Worm (Caenorhabditis elegans) whole organism, L1 larva: ENCODE data around the gene T16D1.1.

Experiments used
- C04F5.9 ChIP-seq: sonication (generic microtip); optimal IDR thresholded peaks from 2 replicates; lab custom pipeline; 2016; ENCODE audit warnings: missing genetic modification characterization, missing compliant biosample characterization
- Y116A8C.19 ChIP-seq: sonication (generic microtip); optimal IDR thresholded peaks from 2 replicates; lab custom pipeline; 2016; ENCODE audit warnings: missing compliant biosample characterization, missing genetic modification characterization, borderline replicate concordance
- aha-1 ChIP-seq: fragments of 150-350 bp; optimal IDR thresholded peaks from 2 replicates; lab custom pipeline; 2014; ENCODE audit warnings: missing biosample characterization, missing genetic modification characterization
- alr-1 ChIP-seq: fragments of 200-800 bp; sonication (Bioruptor generic); optimal IDR thresholded peaks from 2 replicates; lab custom pipeline; 2018; ENCODE audit warnings: borderline replicate concordance, mild to moderate bottlenecking, missing genetic modification characterization, missing compliant biosample characterization
- ceh-63 ChIP-seq: fragments of 200-800 bp; sonication (Bioruptor generic); optimal IDR thresholded peaks from 2 replicates; lab custom pipeline; 2018; ENCODE audit warnings: mild to moderate bottlenecking, missing genetic modification characterization, missing compliant biosample characterization
- ceh-8 ChIP-seq: fragments of 200-800 bp; sonication (Bioruptor generic); optimal IDR thresholded peaks from 2 replicates; lab custom pipeline; 2018; ENCODE audit warnings: mild to moderate bottlenecking, missing genetic modification characterization, moderate library complexity, missing compliant biosample characterization
- ceh-82 ChIP-seq, 3 experiments: fragments of 150-350 bp in 1 of 3; sonication (generic microtip) in 2 of 3; optimal IDR thresholded peaks; 2 replicates each; lab custom pipeline; 2014 to 2017; ENCODE audit warnings: missing biosample characterization in 3 of 3, missing genetic modification characterization in 3 of 3
- ceh-88 ChIP-seq: fragments of 200-800 bp; sonication (Bioruptor generic); IDR thresholded peaks from 2 replicates; pipeline ENCODE4 v1.3.6; 2022; ENCODE audit warnings: missing genetic modification characterization, missing compliant biosample characterization
- ces-1 ChIP-seq: fragments of 150-350 bp; optimal IDR thresholded peaks from 2 replicates; lab custom pipeline; 2014; ENCODE audit warnings: missing biosample characterization, missing genetic modification reagents, missing genetic modification characterization
- efl-1 ChIP-seq, 4 experiments: fragments of 150-350 bp; optimal IDR thresholded peaks in 3 of 4; peaks in 1 of 4; 1 replicate in 1 of 4; 2 replicates in 3 of 4; lab custom pipeline; 2014; ENCODE audit warnings: missing biosample characterization in 2 of 4, missing genetic modification characterization in 2 of 4, missing genetic modification reagents in 2 of 4
- egl-13 ChIP-seq: sonication (generic microtip); optimal IDR thresholded peaks from 2 replicates; lab custom pipeline; 2016; ENCODE audit warnings: missing genotype, missing genetic modification reagents, missing genetic modification characterization, missing compliant biosample characterization
- egl-27 ChIP-seq, 2 experiments: fragments of 150-350 bp in 1 of 2; sonication (generic microtip); optimal IDR thresholded peaks; 3 replicates each; lab custom pipeline; 2017 to 2018; ENCODE audit warnings: missing biosample characterization in 2 of 2, missing genetic modification characterization in 2 of 2, missing genetic modification reagents in 2 of 2
- fkh-8 ChIP-seq: sonication (generic microtip); optimal IDR thresholded peaks from 2 replicates; lab custom pipeline; 2016; ENCODE audit warnings: mild to moderate bottlenecking, missing genetic modification characterization, missing compliant biosample characterization
- lin-14 ChIP-seq: fragments of 200-800 bp; sonication (Bioruptor generic); optimal IDR thresholded peaks from 2 replicates; lab custom pipeline; 2018; ENCODE audit warnings: mild to moderate bottlenecking, missing genetic modification characterization, moderate library complexity, missing compliant biosample characterization
- lir-3 ChIP-seq: sonication (generic microtip); optimal IDR thresholded peaks from 2 replicates; lab custom pipeline; 2016; ENCODE audit warnings: mild to moderate bottlenecking, missing genetic modification characterization, moderate library complexity, missing compliant biosample characterization; ENCODE audit not compliant: poor library complexity
- lsy-2 ChIP-seq, 2 experiments: fragments of 150-350 bp; optimal IDR thresholded peaks; 2 replicates each; lab custom pipeline; 2014; ENCODE audit warnings: missing biosample characterization in 2 of 2, missing genetic modification characterization in 2 of 2
- mab-9 ChIP-seq: fragments of 200-800 bp; sonication (Bioruptor generic); IDR thresholded peaks from 2 replicates; pipeline ENCODE4 v1.3.6; 2022; ENCODE audit warnings: missing genetic modification reagents, missing genetic modification characterization, missing compliant biosample characterization
- mef-2 ChIP-seq: fragments of 150-350 bp; optimal IDR thresholded peaks from 2 replicates; lab custom pipeline; 2014; ENCODE audit warnings: missing biosample characterization, missing genetic modification characterization
- nhr-12 ChIP-seq: sonication (generic microtip); optimal IDR thresholded peaks from 2 replicates; lab custom pipeline; 2017; ENCODE audit warnings: missing biosample characterization, missing genetic modification characterization
- nhr-19 ChIP-seq: fragments of 200-800 bp; sonication (Bioruptor generic); conservative IDR thresholded peaks from 2 replicates; pipeline ENCODE4 v1.3.6; 2022; ENCODE audit warnings: missing genetic modification characterization, missing compliant biosample characterization
- nhr-20 ChIP-seq: sonication (generic microtip); optimal IDR thresholded peaks from 2 replicates; lab custom pipeline; 2016; ENCODE audit warnings: mild to moderate bottlenecking, missing genetic modification characterization, missing compliant biosample characterization
- nhr-28 ChIP-seq: fragments of 150-350 bp; optimal IDR thresholded peaks from 2 replicates; lab custom pipeline; 2014; ENCODE audit warnings: missing biosample characterization, missing genetic modification characterization
- nhr-71 ChIP-seq: sonication (generic microtip); optimal IDR thresholded peaks from 2 replicates; lab custom pipeline; 2016; ENCODE audit warnings: mild to moderate bottlenecking, missing genetic modification characterization, moderate library complexity, missing compliant biosample characterization
- nhr-76 ChIP-seq: sonication (generic microtip); optimal IDR thresholded peaks from 2 replicates; lab custom pipeline; 2017; ENCODE audit warnings: missing biosample characterization, missing genetic modification characterization
- nhr-77 ChIP-seq: fragments of 150-350 bp; optimal IDR thresholded peaks from 2 replicates; lab custom pipeline; 2014; ENCODE audit warnings: missing biosample characterization, missing genetic modification characterization
- pax-3 ChIP-seq: fragments of 200-800 bp; sonication (Bioruptor generic); optimal IDR thresholded peaks from 2 replicates; lab custom pipeline; 2018; ENCODE audit warnings: mild to moderate bottlenecking, missing genetic modification characterization, moderate library complexity, missing compliant biosample characterization
- pqm-1 ChIP-seq: sonication (generic microtip); optimal IDR thresholded peaks from 3 replicates; lab custom pipeline; 2017; ENCODE audit warnings: missing biosample characterization, missing genetic modification characterization
- skn-1 ChIP-seq: fragments of 150-350 bp; optimal IDR thresholded peaks from 2 replicates; lab custom pipeline; 2014; ENCODE audit warnings: missing biosample characterization, missing genetic modification characterization
- snpc-4 ChIP-seq: fragments of 150-350 bp; optimal IDR thresholded peaks from 2 replicates; lab custom pipeline; 2014; ENCODE audit warnings: missing biosample characterization, missing genetic modification characterization
- snu-23 ChIP-seq: sonication (generic microtip); optimal IDR thresholded peaks from 2 replicates; lab custom pipeline; 2016; ENCODE audit warnings: missing genetic modification characterization, missing compliant biosample characterization
- sox-4 ChIP-seq: sonication (generic microtip); optimal IDR thresholded peaks from 2 replicates; lab custom pipeline; 2016; ENCODE audit warnings: missing genetic modification characterization, missing compliant biosample characterization
- sptf-1 ChIP-seq: fragments of 150-350 bp; optimal IDR thresholded peaks from 2 replicates; lab custom pipeline; 2014; ENCODE audit warnings: missing biosample characterization, missing genetic modification characterization
- swsn-7 ChIP-seq: sonication (generic microtip); optimal IDR thresholded peaks from 2 replicates; lab custom pipeline; 2016; ENCODE audit warnings: missing genetic modification characterization, missing compliant biosample characterization
- tbx-2 ChIP-seq: sonication (generic microtip); optimal IDR thresholded peaks from 2 replicates; lab custom pipeline; 2016; ENCODE audit warnings: missing genetic modification characterization, missing compliant biosample characterization
- unc-130 ChIP-seq: fragments of 150-350 bp; optimal IDR thresholded peaks from 2 replicates; lab custom pipeline; 2017; ENCODE audit warnings: missing biosample characterization, missing genetic modification characterization, inconsistent platforms
- unc-30 ChIP-seq: sonication (generic microtip); optimal IDR thresholded peaks from 2 replicates; lab custom pipeline; 2017; ENCODE audit warnings: missing biosample characterization, missing genetic modification characterization
- unc-98 ChIP-seq: fragments of 200-800 bp; sonication (Bioruptor generic); IDR thresholded peaks from 2 replicates; pipeline ENCODE4 v1.3.6; 2022; ENCODE audit warnings: missing genetic modification characterization, missing compliant biosample characterization
- zag-1 ChIP-seq: fragments of 150-350 bp; optimal IDR thresholded peaks from 2 replicates; lab custom pipeline; 2014; ENCODE audit warnings: missing biosample characterization, missing genetic modification characterization
- zip-4 ChIP-seq: fragments of 200-800 bp; sonication (Bioruptor generic); optimal IDR thresholded peaks from 2 replicates; lab custom pipeline; 2018; ENCODE audit warnings: mild to moderate bottlenecking, missing genetic modification characterization, moderate library complexity, missing compliant biosample characterization

The T16D1.1 gene

ce11 chrII:5241560-5241959 is at the start of gene T16D1.1:
T16D1.1 (minus strand) TSS chrII:5241660.
- TF ChIP-seq unc-30 (tag; lab: Kevin White, UChicago): no peak
- TF ChIP-seq unc-130: no peak
- no peak for TF ChIP-seq nhr-20 (tag; lab: Kevin White, UChicago)
- no peak for TF ChIP-seq mab-9
- TF ChIP-seq fkh-8 (tag; lab: Kevin White, UChicago): no peak
- TF ChIP-seq pax-3: no peak
- no peak for TF ChIP-seq ceh-82 (tag; optimal IDR thresholded peaks at IDR 0.05; lab: Kevin White, UChicago)
- TF ChIP-seq ceh-63 (GFP tag; lab: Kevin White, UChicago): no peak

- TF ChIP-seq aha-1 (tag; lab: Kevin White, UChicago) (no peak), egl-13 (no peak), nhr-77 (tag; lab: Kevin White, UChicago) (peak; percentile 56), lin-14 (GFP tag; lab: Kevin White, UChicago) (peak; percentile 32), alr-1 (tag; lab: Kevin White, UChicago) (no peak), efl-1 (optimal IDR thresholded peaks at IDR 0.05; lab: Kevin White, UChicago) (no peak), efl-1 (GFP tag; optimal IDR thresholded peaks at IDR 0.05 in 1 of 2; lab: Kevin White, UChicago) (peak in 1 of 2 experiments; percentile 44), ceh-88 (GFP tag; lab: Robert Waterston, UW) (no peak), Y116A8C.19 (no peak), lir-3 (tag; lab: Kevin White, UChicago) (no peak), snu-23 (GFP tag; lab: Kevin White, UChicago) (no peak), nhr-20 (tag; lab: Kevin White, UChicago) (peak; percentile 24), mef-2 (no peak), zip-4 (GFP tag; lab: Kevin White, UChicago) (no peak), nhr-71 (tag; lab: Kevin White, UChicago) (peak; percentile 1), pqm-1 (tag; lab: Kevin White, UChicago) (no peak), lsy-2 (tag; optimal IDR thresholded peaks at IDR 0.05; lab: Kevin White, UChicago) (no peak), nhr-19 (no peak), skn-1 (tag; lab: Kevin White, UChicago) (no peak), nhr-12 (tag; lab: Kevin White, UChicago) (no peak), tbx-2 (tag; lab: Kevin White, UChicago) (peak; percentile 57)
Observed at ce11 chrII:5291051-5291450, 49.6 kb upstream of the T16D1.1 start.

- TF ChIP-seq ceh-8 (GFP tag; lab: Kevin White, UChicago) (no peak), sptf-1 (tag; lab: Kevin White, UChicago) (no peak), snpc-4 (tag; lab: Kevin White, UChicago) (no peak), zag-1 (tag; lab: Kevin White, UChicago) (no peak), swsn-7 (tag; lab: Kevin White, UChicago) (no peak), nhr-76 (tag; lab: Kevin White, UChicago) (no peak), unc-98 (GFP tag; lab: Robert Waterston, UW) (no peak), nhr-71 (tag; lab: Kevin White, UChicago) (no peak), egl-27 (tag; optimal IDR thresholded peaks at IDR 0.05; lab: Kevin White, UChicago) (no peak), unc-30 (tag; lab: Kevin White, UChicago) (no peak), efl-1 (optimal IDR thresholded peaks at IDR 0.05; lab: Kevin White, UChicago) (no peak), efl-1 (GFP tag; optimal IDR thresholded peaks at IDR 0.05 in 1 of 2; lab: Kevin White, UChicago) (no peak), sox-4 (tag; lab: Kevin White, UChicago) (no peak), fkh-8 (tag; lab: Kevin White, UChicago) (no peak), nhr-28 (tag; lab: Kevin White, UChicago) (no peak), mef-2 (no peak), ces-1 (no peak), C04F5.9 (tag; lab: Kevin White, UChicago) (no peak)
Observed at ce11 chrII:5289142-5289541, 47.7 kb upstream of the T16D1.1 start, which contains the start of gene ZK622.5. ZK622.5 (plus strand) TSS chrII:5289442.
